Worm (Caenorhabditis elegans) whole organism, L4 larva: ENCODE data around the gene ZK666.8.

Experiments
- snpc-4 ChIP-seq: fragments of 150-350 bp; optimal IDR thresholded peaks from 2 replicates; lab custom pipeline; 2014; ENCODE audit warnings: missing biosample characterization, missing genetic modification characterization
- tag-97 ChIP-seq: fragments of 200-800 bp; sonication (Bioruptor generic); IDR thresholded peaks from 2 replicates; pipeline ENCODE4 v1.3.6; 2022; ENCODE audit warnings: missing genetic modification characterization, missing compliant biosample characterization

ce11 chrII:10461207-10461606 lies 31.7 kb downstream of the ZK666.8 start, which contains the start of gene ZK673.5:
- no peak for TF ChIP-seq snpc-4 (tag; lab: Kevin White, UChicago)
- TF ChIP-seq tag-97: no peak
